Worm (Caenorhabditis elegans) whole organism, mixed stage, embryonic: Measurements from ENCODE around the gene nhr-67.
A peak's percentile ranks its signal among the peaks of the same experiment; 100 is the strongest.

ENCODE experiments used
- M03D4.4 ChIP-seq: sonication (generic microtip); optimal IDR thresholded peaks from 2 replicates; lab custom pipeline; 2017; ENCODE audit warnings: mild to moderate bottlenecking, missing genetic modification characterization, missing compliant biosample characterization
- blmp-1 ChIP-seq: fragments of 150-350 bp; optimal IDR thresholded peaks from 2 replicates; lab custom pipeline; 2014; ENCODE audit warnings: missing biosample characterization, missing genetic modification characterization
- ceh-39 ChIP-seq: fragments of 150-350 bp; optimal IDR thresholded peaks from 2 replicates; lab custom pipeline; 2014; ENCODE audit warnings: missing biosample characterization, missing genetic modification characterization
- ces-1 ChIP-seq: fragments of 150-350 bp; optimal IDR thresholded peaks from 2 replicates; lab custom pipeline; 2014; ENCODE audit warnings: missing biosample characterization, missing genetic modification reagents, missing genetic modification characterization
- cnd-1 ChIP-seq: fragments of 200-800 bp; sonication (Bioruptor generic); optimal IDR thresholded peaks from 2 replicates; lab custom pipeline; 2018; ENCODE audit warnings: mild to moderate bottlenecking, missing genetic modification characterization, missing compliant biosample characterization
- drap-1 ChIP-seq: fragments of 200-800 bp; sonication (Bioruptor generic); optimal IDR thresholded peaks from 3 replicates; lab custom pipeline; 2018; ENCODE audit warnings: mild to moderate bottlenecking, missing genetic modification characterization, missing compliant biosample characterization
- elt-1 ChIP-seq: sonication (generic microtip); optimal IDR thresholded peaks from 2 replicates; lab custom pipeline; 2017; ENCODE audit warnings: missing genetic modification characterization, mild to moderate bottlenecking, missing compliant biosample characterization, antibody characterized with exemption, moderate library complexity, borderline replicate concordance; ENCODE audit not compliant: insufficient read depth
- elt-3 ChIP-seq: fragments of 150-350 bp; optimal IDR thresholded peaks from 2 replicates; lab custom pipeline; 2014; ENCODE audit warnings: missing biosample characterization, missing genetic modification characterization
- flh-1 ChIP-seq: fragments of 200-800 bp; sonication (Bioruptor generic); optimal IDR thresholded peaks from 2 replicates; lab custom pipeline; 2018; ENCODE audit warnings: mild to moderate bottlenecking, missing genetic modification characterization, moderate library complexity, missing compliant biosample characterization
- ham-2 ChIP-seq: fragments of 200-800 bp; sonication (Bioruptor generic); optimal IDR thresholded peaks from 2 replicates; lab custom pipeline; 2018; ENCODE audit warnings: mild to moderate bottlenecking, missing genetic modification characterization, missing compliant biosample characterization
- hlh-1 ChIP-seq: fragments of 150-350 bp; optimal IDR thresholded peaks from 2 replicates; lab custom pipeline; 2014; ENCODE audit warnings: missing biosample characterization, missing genetic modification reagents, missing genetic modification characterization
- lin-13 ChIP-seq: fragments of 150-350 bp; optimal IDR thresholded peaks from 2 replicates; lab custom pipeline; 2014; ENCODE audit warnings: missing biosample characterization, missing genetic modification characterization
- lin-32 ChIP-seq: fragments of 200-800 bp; sonication (Bioruptor generic); optimal IDR thresholded peaks from 2 replicates; lab custom pipeline; 2018; ENCODE audit warnings: mild to moderate bottlenecking, missing genetic modification characterization, missing compliant biosample characterization
- lsy-2 ChIP-seq: fragments of 150-350 bp; optimal IDR thresholded peaks from 2 replicates; lab custom pipeline; 2014; ENCODE audit warnings: missing biosample characterization, missing genetic modification characterization
- mab-5 ChIP-seq: fragments of 150-350 bp; optimal IDR thresholded peaks from 2 replicates; lab custom pipeline; 2014; ENCODE audit warnings: missing biosample characterization, missing genetic modification characterization
- mep-1 ChIP-seq: fragments of 150-350 bp; optimal IDR thresholded peaks from 2 replicates; lab custom pipeline; 2017; ENCODE audit warnings: missing biosample characterization, missing genetic modification reagents, missing genetic modification characterization, inconsistent platforms
- mls-2 ChIP-seq: sonication (generic microtip); optimal IDR thresholded peaks from 2 replicates; lab custom pipeline; 2016; ENCODE audit warnings: mild to moderate bottlenecking, missing genetic modification characterization, moderate library complexity, missing compliant biosample characterization
- nhr-12 ChIP-seq: fragments of 150-350 bp; optimal IDR thresholded peaks from 2 replicates; lab custom pipeline; 2014; ENCODE audit warnings: missing biosample characterization, missing genetic modification characterization
- nhr-2 ChIP-seq: fragments of 150-350 bp; optimal IDR thresholded peaks from 2 replicates; lab custom pipeline; 2014; ENCODE audit warnings: missing biosample characterization, missing genetic modification characterization
- nhr-237 ChIP-seq: fragments of 150-350 bp; optimal IDR thresholded peaks from 2 replicates; lab custom pipeline; 2014; ENCODE audit warnings: missing biosample characterization, missing genetic modification characterization
- nhr-28 ChIP-seq: fragments of 150-350 bp; optimal IDR thresholded peaks from 2 replicates; lab custom pipeline; 2014; ENCODE audit warnings: missing biosample characterization, missing genetic modification characterization
- nhr-76 ChIP-seq: sonication (generic microtip); optimal IDR thresholded peaks from 2 replicates; lab custom pipeline; 2017; ENCODE audit warnings: missing biosample characterization, missing genetic modification characterization
- pha-4 ChIP-seq: fragments of 150-350 bp; optimal IDR thresholded peaks from 2 replicates; lab custom pipeline; 2018; ENCODE audit warnings: missing biosample characterization, missing genetic modification reagents, missing genetic modification characterization
- snpc-4 ChIP-seq: fragments of 150-350 bp; optimal IDR thresholded peaks from 2 replicates; lab custom pipeline; 2014; ENCODE audit warnings: missing biosample characterization, missing genetic modification characterization
- sptf-1 ChIP-seq: sonication (generic microtip); optimal IDR thresholded peaks from 2 replicates; lab custom pipeline; 2017; ENCODE audit warnings: mild to moderate bottlenecking, missing genetic modification characterization, moderate library complexity, missing compliant biosample characterization
- tbx-8 ChIP-seq: fragments of 200-800 bp; sonication (Bioruptor generic); optimal IDR thresholded peaks from 2 replicates; lab custom pipeline; 2018; ENCODE audit warnings: mild to moderate bottlenecking, missing genetic modification characterization, moderate library complexity, missing compliant biosample characterization
- unc-120 ChIP-seq: sonication (generic microtip); optimal IDR thresholded peaks from 2 replicates; lab custom pipeline; 2017; ENCODE audit warnings: missing genetic modification characterization, missing compliant biosample characterization; ENCODE audit not compliant: poor library complexity, severe bottlenecking
- unc-62 ChIP-seq: fragments of 150-350 bp; optimal IDR thresholded peaks from 2 replicates; lab custom pipeline; 2014; ENCODE audit warnings: missing biosample characterization, missing genetic modification reagents, missing genetic modification characterization
- zip-8 ChIP-seq: fragments of 150-350 bp; optimal IDR thresholded peaks from 2 replicates; lab custom pipeline; 2014; ENCODE audit warnings: missing biosample characterization, missing genetic modification characterization
- ztf-11 ChIP-seq: fragments of 150-350 bp; optimal IDR thresholded peaks from 2 replicates; lab custom pipeline; 2014; ENCODE audit warnings: missing biosample characterization, missing genetic modification characterization

nhr-67 gene

ce11 chrIV:11146492-11146891 lies 23.1 kb upstream of the nhr-67 start:
- TF ChIP-seq nhr-2 (tag; lab: Kevin White, UChicago) (no peak), lin-32 (GFP tag; lab: Kevin White, UChicago) (no peak), ztf-11 (tag; lab: Kevin White, UChicago) (no peak), hlh-1 (no peak)

ce11 chrIV:11146962-11147470 lies 22.5 kb upstream of the nhr-67 start, which contains the start of gene pigq-1:
pigq-1 (minus strand) TSS chrIV:11147247.
- TF ChIP-seq mab-5 (tag; lab: Kevin White, UChicago): no peak
- no peak for TF ChIP-seq unc-120 (tag; lab: Kevin White, UChicago)
- TF ChIP-seq zip-8 (tag; lab: Kevin White, UChicago): no peak
- TF ChIP-seq ham-2 (GFP tag; lab: Kevin White, UChicago): no peak
- TF ChIP-seq blmp-1 (tag; lab: Kevin White, UChicago): no peak
- TF ChIP-seq nhr-237 (tag; lab: Kevin White, UChicago): no peak
- TF ChIP-seq mls-2 (tag; lab: Kevin White, UChicago): no peak
- TF ChIP-seq nhr-28 (tag; lab: Kevin White, UChicago): no peak
- TF ChIP-seq mep-1 (tag; lab: Kevin White, UChicago): no peak
- no peak for TF ChIP-seq nhr-76 (tag; lab: Kevin White, UChicago)
- TF ChIP-seq lsy-2 (tag; lab: Kevin White, UChicago): no peak
- no peak for TF ChIP-seq drap-1 (GFP tag; lab: Kevin White, UChicago)
- no peak for TF ChIP-seq pha-4 (tag; lab: Kevin White, UChicago)
- TF ChIP-seq nhr-12 (tag; lab: Kevin White, UChicago): no peak
- TF ChIP-seq tbx-8 (GFP tag; lab: Kevin White, UChicago): no peak
- TF ChIP-seq elt-3 (tag; lab: Kevin White, UChicago): no peak

ce11 chrIV:11148788-11149366 lies 20.7 kb upstream of the nhr-67 start:
- no peak for TF ChIP-seq snpc-4 (tag; lab: Kevin White, UChicago)

ce11 chrIV:11149454-11150163 lies 19.9 kb upstream of the nhr-67 start, which contains the start of the genes F01G4.6 and pfd-1:
F01G4.6 (minus strand) TSS chrIV:11149504.
pfd-1 (plus strand) TSS chrIV:11150113.
- TF ChIP-seq nhr-237 (tag; lab: Kevin White, UChicago) (peak; percentile 88), sptf-1 (tag; lab: Kevin White, UChicago) (peak; percentile 74), unc-62 (GFP tag; lab: Kevin White, UChicago) (peak; percentile 58), ces-1 (GFP tag; lab: Kevin White, UChicago) (peak; percentile 86), flh-1 (GFP tag; lab: Kevin White, UChicago) (no peak), ham-2 (GFP tag; lab: Kevin White, UChicago) (no peak), drap-1 (GFP tag; lab: Kevin White, UChicago) (peak; percentile 20), ceh-39 (tag; lab: Kevin White, UChicago) (peak; percentile 29), lsy-2 (tag; lab: Kevin White, UChicago) (peak; percentile 97), mls-2 (tag; lab: Kevin White, UChicago) (no peak), lin-13 (tag; lab: Kevin White, UChicago) (peak; percentile 79), snpc-4 (tag; lab: Kevin White, UChicago) (no peak), M03D4.4 (tag; lab: Kevin White, UChicago) (peak; percentile 65), elt-1 (no peak), pha-4 (tag; lab: Kevin White, UChicago) (peak; percentile 71), blmp-1 (tag; lab: Kevin White, UChicago) (peak; percentile 23), nhr-2 (tag; lab: Kevin White, UChicago) (peak; percentile 24), elt-3 (tag; lab: Kevin White, UChicago) (no peak), unc-120 (tag; lab: Kevin White, UChicago) (peak; percentile 69), cnd-1 (peak; percentile 25), hlh-1 (peak; percentile 57), nhr-76 (tag; lab: Kevin White, UChicago) (no peak), ztf-11 (tag; lab: Kevin White, UChicago) (no peak), mep-1 (tag; lab: Kevin White, UChicago) (peak; percentile 82)
